Fruit fly (Drosophila melanogaster) whole organism, embryonic: Measurements from ENCODE around the gene pnt.
A peak's percentile ranks its signal among the peaks of the same experiment; 100 is the strongest.

Experiments
- Abd-B ChIP-seq: fragments of 200-800 bp; sonication (Bioruptor generic); optimal IDR thresholded peaks from 2 replicates; lab custom pipeline; 2018; ENCODE audit warnings: missing biosample characterization, mild to moderate bottlenecking, missing genetic modification characterization, moderate library complexity
- Antp ChIP-seq: fragments of 200-800 bp; sonication (Bioruptor generic); optimal IDR thresholded peaks from 3 replicates; lab custom pipeline; 2016; ENCODE audit warnings: missing biosample characterization, missing genetic modification characterization
- CG12769 ChIP-seq: fragments of 200-800 bp; sonication (Bioruptor generic); optimal IDR thresholded peaks from 2 replicates; lab custom pipeline; 2019; ENCODE audit warnings: missing biosample characterization, mild to moderate bottlenecking, missing genetic modification characterization, moderate library complexity
- CG13296 ChIP-seq: fragments of 200-800 bp; sonication (Bioruptor generic); optimal IDR thresholded peaks from 3 replicates; lab custom pipeline; 2018; ENCODE audit warnings: missing biosample characterization, mild to moderate bottlenecking, missing genetic modification characterization
- CG14441 ChIP-seq: fragments of 200-800 bp; sonication (Bioruptor generic); IDR thresholded peaks from 2 replicates; pipeline ENCODE4 v1.3.6; 2022; ENCODE audit warnings: missing biosample characterization, missing genetic modification characterization
- CG16813 ChIP-seq: fragments of 200-800 bp; sonication (Bioruptor generic); IDR thresholded peaks from 3 replicates; pipeline ENCODE4 v1.3.6; 2022; ENCODE audit warnings: missing biosample characterization, missing genetic modification characterization; ENCODE audit not compliant: partially characterized antibody
- CG16815 ChIP-seq: fragments of 200-800 bp; sonication (Bioruptor generic); optimal IDR thresholded peaks from 3 replicates; lab custom pipeline; 2017; ENCODE audit warnings: missing biosample characterization, mild to moderate bottlenecking, missing genetic modification characterization
- CG17328 ChIP-seq: fragments of 200-800 bp; sonication (Bioruptor generic); IDR thresholded peaks from 2 replicates; pipeline ENCODE4 v1.3.6; 2022; ENCODE audit warnings: missing biosample characterization, missing genetic modification characterization
- CG2199 ChIP-seq: fragments of 200-800 bp; sonication (Bioruptor generic); IDR thresholded peaks from 3 replicates; pipeline ENCODE4 v1.3.6; 2022; ENCODE audit warnings: missing biosample characterization, missing genetic modification characterization
- CG2889 ChIP-seq: fragments of 200-800 bp; sonication (Bioruptor generic); IDR thresholded peaks from 3 replicates; pipeline ENCODE4 v1.3.6; 2022; ENCODE audit warnings: missing biosample characterization, missing genetic modification characterization
- CG32532 ChIP-seq: fragments of 200-800 bp; sonication (Bioruptor generic); IDR thresholded peaks from 2 replicates; pipeline ENCODE4 v1.3.6; 2022; ENCODE audit warnings: missing biosample characterization, missing genetic modification characterization
- CG34376 ChIP-seq: fragments of 200-800 bp; sonication (Bioruptor generic); optimal IDR thresholded peaks from 2 replicates; lab custom pipeline; 2018; ENCODE audit warnings: missing biosample characterization, mild to moderate bottlenecking, missing genetic modification characterization
- CG4328 ChIP-seq: fragments of 200-800 bp; sonication (Bioruptor generic); optimal IDR thresholded peaks from 3 replicates; lab custom pipeline; 2017; ENCODE audit warnings: missing biosample characterization, missing genetic modification reagents, missing genetic modification characterization
- CG4404 ChIP-seq: fragments of 200-800 bp; sonication (Bioruptor generic); IDR thresholded peaks from 2 replicates; pipeline ENCODE4 v1.3.6; 2022; ENCODE audit warnings: missing biosample characterization, missing genetic modification characterization
- CG7372 ChIP-seq: fragments of 200-800 bp; sonication (Bioruptor generic); IDR thresholded peaks from 2 replicates; pipeline ENCODE4 v1.3.6; 2022; ENCODE audit warnings: missing biosample characterization, missing genetic modification characterization
- CG8478 ChIP-seq: fragments of >200 bp; optimal IDR thresholded peaks from 2 replicates; lab custom pipeline; 2018
- CG9727 ChIP-seq: fragments of 200-800 bp; sonication (Bioruptor generic); optimal IDR thresholded peaks from 3 replicates; lab custom pipeline; 2017; ENCODE audit warnings: missing biosample characterization, mild to moderate bottlenecking, missing genetic modification characterization
- CG9817 ChIP-seq: fragments of 200-800 bp; sonication (Bioruptor generic); optimal IDR thresholded peaks from 2 replicates; lab custom pipeline; 2018; ENCODE audit warnings: missing biosample characterization, mild to moderate bottlenecking, missing genetic modification characterization, moderate library complexity
- CkIIα-i1 ChIP-seq: fragments of 200-800 bp; sonication (Bioruptor generic); IDR thresholded peaks from 2 replicates; pipeline ENCODE4 v1.3.6; 2022; ENCODE audit warnings: missing biosample characterization, missing genetic modification characterization
- CrebB ChIP-seq: fragments of 200-800 bp; sonication (Bioruptor generic); optimal IDR thresholded peaks from 3 replicates; lab custom pipeline; 2018; ENCODE audit warnings: missing biosample characterization, mild to moderate bottlenecking, missing genetic modification characterization
- Fer1 ChIP-seq: fragments of 200-800 bp; sonication (Bioruptor generic); optimal IDR thresholded peaks from 2 replicates; lab custom pipeline; 2017; ENCODE audit warnings: missing biosample characterization, mild to moderate bottlenecking, missing genetic modification characterization
- Gug ChIP-seq: fragments of 200-800 bp; sonication (Bioruptor generic); IDR thresholded peaks from 4 replicates; pipeline ENCODE4 v1.3.6; 2022; ENCODE audit warnings: missing biosample characterization, missing genetic modification characterization
- H15 ChIP-seq: fragments of 200-800 bp; sonication (Bioruptor generic); IDR thresholded peaks from 3 replicates; pipeline ENCODE4 v1.3.6; 2022; ENCODE audit warnings: missing biosample characterization, missing genetic modification characterization
- Hsf ChIP-seq: fragments of 200-800 bp; sonication (Bioruptor generic); optimal IDR thresholded peaks from 3 replicates; lab custom pipeline; 2016; ENCODE audit warnings: missing biosample characterization, missing genetic modification characterization
- Jarid2 ChIP-seq: fragments of 200-800 bp; sonication (Bioruptor generic); optimal IDR thresholded peaks from 3 replicates; lab custom pipeline; 2017; ENCODE audit warnings: mild to moderate bottlenecking, missing biosample characterization, missing genetic modification reagents, missing genetic modification characterization
- Mad ChIP-seq: fragments of 200-800 bp; sonication (Bioruptor generic); optimal IDR thresholded peaks from 2 replicates; lab custom pipeline; 2016; ENCODE audit warnings: missing biosample characterization, missing genetic modification characterization
- Neu2 ChIP-seq: fragments of 200-800 bp; sonication (Bioruptor generic); optimal IDR thresholded peaks from 3 replicates; lab custom pipeline; 2016; ENCODE audit warnings: missing biosample characterization, missing genetic modification characterization, borderline replicate concordance
- Nf-YB ChIP-seq: fragments of 200-800 bp; sonication (Bioruptor generic); optimal IDR thresholded peaks from 3 replicates; lab custom pipeline; 2019; ENCODE audit warnings: missing biosample characterization, mild to moderate bottlenecking, missing genetic modification characterization, moderate library complexity
- Scr ChIP-seq: fragments of 200-800 bp; sonication (Bioruptor generic); IDR thresholded peaks from 2 replicates; pipeline ENCODE4 v1.3.6; 2022; ENCODE audit warnings: missing biosample characterization, missing genetic modification characterization; ENCODE audit not compliant: partially characterized antibody
- Sin3A ChIP-seq: fragments of >200 bp; optimal IDR thresholded peaks from 2 replicates; lab custom pipeline; 2018
- Xrp1 ChIP-seq: fragments of 200-800 bp; sonication (Bioruptor generic); IDR thresholded peaks from 2 replicates; pipeline ENCODE4 v1.3.6; 2022; ENCODE audit warnings: missing biosample characterization, missing genetic modification characterization
- ac ChIP-seq: fragments of 200-800 bp; sonication (Bioruptor generic); optimal IDR thresholded peaks from 3 replicates; lab custom pipeline; 2017; ENCODE audit warnings: missing biosample characterization, mild to moderate bottlenecking, missing genetic modification characterization
- ap ChIP-seq: fragments of 200-800 bp; sonication (Bioruptor generic); IDR thresholded peaks from 2 replicates; pipeline ENCODE4 v1.3.6; 2022; ENCODE audit warnings: missing biosample characterization, missing genetic modification characterization
- ash1 ChIP-seq: fragments of 200-800 bp; sonication (Bioruptor generic); optimal IDR thresholded peaks from 2 replicates; lab custom pipeline; 2018; ENCODE audit warnings: missing biosample characterization, mild to moderate bottlenecking, missing genetic modification characterization
- cas ChIP-seq: fragments of 200-800 bp; sonication (Bioruptor generic); IDR thresholded peaks from 2 replicates; pipeline ENCODE4 v1.3.6; 2022; ENCODE audit warnings: missing biosample characterization, missing genetic modification characterization
- cato ChIP-seq: fragments of 200-800 bp; sonication (Bioruptor generic); optimal IDR thresholded peaks from 2 replicates; lab custom pipeline; 2016; ENCODE audit warnings: missing biosample characterization, missing genetic modification characterization, borderline replicate concordance
- corto ChIP-seq: fragments of 200-800 bp; sonication (Bioruptor generic); optimal IDR thresholded peaks from 2 replicates; lab custom pipeline; 2016; ENCODE audit warnings: missing biosample characterization, mild to moderate bottlenecking, missing genetic modification characterization, moderate library complexity
- danr ChIP-seq: fragments of 200-800 bp; sonication (Bioruptor generic); IDR thresholded peaks from 2 replicates; pipeline ENCODE4 v1.3.6; 2022; ENCODE audit warnings: missing biosample characterization, missing genetic modification characterization
- emc ChIP-seq: fragments of 200-800 bp; sonication (Bioruptor generic); optimal IDR thresholded peaks from 2 replicates; lab custom pipeline; 2016; ENCODE audit warnings: missing biosample characterization, missing genetic modification characterization
- en ChIP-seq: fragments of 200-800 bp; sonication (Bioruptor generic); optimal IDR thresholded peaks from 2 replicates; lab custom pipeline; 2016; ENCODE audit warnings: missing biosample characterization, missing genetic modification characterization
- ewg ChIP-seq: fragments of 200-800 bp; sonication (Bioruptor generic); optimal IDR thresholded peaks from 3 replicates; lab custom pipeline; 2017; ENCODE audit warnings: mild to moderate bottlenecking, missing biosample characterization, missing genetic modification reagents, missing genetic modification characterization
- fd96Cb ChIP-seq: fragments of 200-800 bp; sonication (Bioruptor generic); optimal IDR thresholded peaks from 2 replicates; lab custom pipeline; 2018; ENCODE audit warnings: missing biosample characterization, mild to moderate bottlenecking, missing genetic modification characterization, moderate library complexity
- gcm ChIP-seq: fragments of 200-800 bp; sonication (Bioruptor generic); optimal IDR thresholded peaks from 2 replicates; lab custom pipeline; 2019; ENCODE audit warnings: missing biosample characterization, mild to moderate bottlenecking, missing genetic modification characterization, moderate library complexity
- gfzf ChIP-seq: fragments of 200-800 bp; sonication (Bioruptor generic); optimal IDR thresholded peaks from 2 replicates; lab custom pipeline; 2016; ENCODE audit warnings: missing biosample characterization, mild to moderate bottlenecking, missing genetic modification characterization, moderate library complexity
- inv ChIP-seq: fragments of 200-800 bp; sonication (Bioruptor generic); IDR thresholded peaks from 2 replicates; pipeline ENCODE4 v1.3.6; 2022; ENCODE audit warnings: missing biosample characterization, missing genetic modification characterization; ENCODE audit not compliant: partially characterized antibody
- mam ChIP-seq: fragments of 200-800 bp; sonication (Bioruptor generic); optimal IDR thresholded peaks from 3 replicates; lab custom pipeline; 2016; ENCODE audit warnings: missing biosample characterization, missing genetic modification characterization
- pho ChIP-seq: fragments of 200-800 bp; sonication (Bioruptor generic); optimal IDR thresholded peaks from 2 replicates; lab custom pipeline; 2016; ENCODE audit warnings: missing biosample characterization, missing genetic modification characterization
- slbo ChIP-seq: fragments of 200-800 bp; sonication (Bioruptor generic); IDR thresholded peaks from 2 replicates; pipeline ENCODE4 v1.3.6; 2022; ENCODE audit warnings: missing biosample characterization, missing genetic modification characterization
- trh ChIP-seq: fragments of 200-800 bp; sonication (Bioruptor generic); optimal IDR thresholded peaks from 2 replicates; lab custom pipeline; 2016; ENCODE audit warnings: missing biosample characterization, missing genetic modification characterization
- ttk ChIP-seq: fragments of 200-800 bp; sonication (Bioruptor generic); IDR thresholded peaks from 2 replicates; pipeline ENCODE4 v2.1.2; 2022; ENCODE audit warnings: missing biosample characterization, missing genetic modification characterization
- unpg ChIP-seq: fragments of 200-800 bp; sonication (Bioruptor generic); optimal IDR thresholded peaks from 3 replicates; lab custom pipeline; 2018; ENCODE audit warnings: missing biosample characterization, mild to moderate bottlenecking, missing genetic modification characterization, moderate library complexity
- vfl ChIP-seq: fragments of 200-800 bp; sonication (Bioruptor generic); optimal IDR thresholded peaks from 2 replicates; lab custom pipeline; 2016; ENCODE audit warnings: missing biosample characterization, missing genetic modification characterization

pnt gene

dm6 chr3R:23295360-23295772 lies 50.6 kb downstream of the pnt start (continued):
- TF ChIP-seq CG9727 (GFP tag; lab: Kevin White, UChicago) (peak; percentile 18), slbo (GFP tag; lab: Robert Waterston, UW) (no peak), unpg (peak; percentile 45), en (GFP tag; lab: Kevin White, UChicago) (no peak), CG16813 (no peak), CG32532 (peak; percentile 42; the same call in 1 of the 2 replicates), H15 (GFP tag; lab: Robert Waterston, UW) (0 out of 3 replicates have a peak, but pooled peaks have one; percentile 22), Xrp1 (GFP tag; lab: Robert Waterston, UW) (peak; percentile 30; the same call in 1 of the 2 replicates), pho (GFP tag; lab: Kevin White, UChicago) (no peak), mam (GFP tag; lab: Kevin White, UChicago) (no peak), cato (GFP tag; lab: Kevin White, UChicago) (no peak), Scr (GFP tag; lab: Robert Waterston, UW) (peak; percentile 41), CG9817 (tag; lab: Kevin White, UChicago) (no peak), Jarid2 (GFP tag; lab: Kevin White, UChicago) (peak; percentile 98), gfzf (no peak), corto (GFP tag; lab: Kevin White, UChicago) (no peak), CG4404 (no peak), ewg (GFP tag; lab: Kevin White, UChicago) (peak; percentile 47), trh (GFP tag; lab: Kevin White, UChicago) (no peak), ttk (no peak), CG8478 (lab: Kevin White, UChicago) (peak; percentile 91), fd96Cb (tag; lab: Kevin White, UChicago) (no peak), CG12769 (peak; percentile 67), Nf-YB (peak; percentile 97), CG34376 (peak; percentile 79), CG13296 (GFP tag; lab: Kevin White, UChicago) (peak; percentile 19), Hsf (GFP tag; lab: Kevin White, UChicago) (peak; percentile 7), emc (no peak), CG2889 (no peak), CG14441 (GFP tag; lab: Robert Waterston, UW) (no peak), ap (GFP tag; lab: Robert Waterston, UW) (no peak), inv (GFP tag; lab: Robert Waterston, UW) (no peak), Sin3A (lab: Kevin White, UChicago) (no peak), CrebB (tag; lab: Kevin White, UChicago) (peak; percentile 28), CG17328 (GFP tag; lab: Robert Waterston, UW) (peak; percentile 42; the same call in 1 of the 2 replicates), ac (GFP tag; lab: Kevin White, UChicago) (peak; percentile 41), Fer1 (GFP tag; lab: Kevin White, UChicago) (peak; percentile 25), CG7372 (GFP tag; lab: Robert Waterston, UW) (0 out of 2 replicates have a peak, but pooled peaks have one; percentile 16), gcm (GFP tag; lab: Kevin White, UChicago) (peak; percentile 19), cas (GFP tag; lab: Robert Waterston, UW) (no peak), Mad (peak; percentile 20), CG16815 (GFP tag; lab: Kevin White, UChicago) (no peak), Antp (no peak), Gug (GFP tag; lab: Robert Waterston, UW) (no peak), CG2199 (GFP tag; lab: Robert Waterston, UW) (peak; percentile 81; the same call in 1 of the 3 replicates), CkIIα-i1 (GFP tag; lab: Robert Waterston, UW) (no peak), Neu2 (GFP tag; lab: Kevin White, UChicago) (no peak), CG4328 (GFP tag; lab: Kevin White, UChicago) (no peak), ash1 (peak; percentile 37), Abd-B (GFP tag; lab: Kevin White, UChicago) (no peak), danr (no peak), vfl (no peak)
